Worm (Caenorhabditis elegans): ENCODE results near the gene ddi-1.

ce11 chrIV:6529832-6530231 lies 7.2 kb downstream of the ddi-1 start:
- TF ChIP-seq cog-1 (tag; optimal IDR thresholded peaks at IDR 0.05) (no peak), ztf-23 (GFP tag; IDR thresholded peaks at IDR 0.05) (no peak)

Measured in whole organism, midembryonic.